Worm (Caenorhabditis elegans) whole organism, L1 larva: ENCODE data around the gene twk-4.

Experiments used
- alr-1 ChIP-seq: fragments of 200-800 bp; sonication (Bioruptor generic); optimal IDR thresholded peaks from 2 replicates; lab custom pipeline; 2018; ENCODE audit warnings: borderline replicate concordance, mild to moderate bottlenecking, missing genetic modification characterization, missing compliant biosample characterization
- aly-2 ChIP-seq: fragments of 150-350 bp; optimal IDR thresholded peaks from 2 replicates; lab custom pipeline; 2014; ENCODE audit warnings: missing biosample characterization, missing genetic modification characterization
- mab-9 ChIP-seq: fragments of 200-800 bp; sonication (Bioruptor generic); IDR thresholded peaks from 2 replicates; pipeline ENCODE4 v1.3.6; 2022; ENCODE audit warnings: missing genetic modification reagents, missing genetic modification characterization, missing compliant biosample characterization
- nhr-19 ChIP-seq: fragments of 200-800 bp; sonication (Bioruptor generic); conservative IDR thresholded peaks from 2 replicates; pipeline ENCODE4 v1.3.6; 2022; ENCODE audit warnings: missing genetic modification characterization, missing compliant biosample characterization
- sptf-1 ChIP-seq: fragments of 150-350 bp; optimal IDR thresholded peaks from 2 replicates; lab custom pipeline; 2014; ENCODE audit warnings: missing biosample characterization, missing genetic modification characterization
- unc-130 ChIP-seq: fragments of 150-350 bp; optimal IDR thresholded peaks from 2 replicates; lab custom pipeline; 2017; ENCODE audit warnings: missing biosample characterization, missing genetic modification characterization, inconsistent platforms
- unc-62 ChIP-seq: fragments of 150-350 bp; optimal IDR thresholded peaks from 2 replicates; lab custom pipeline; 2014; ENCODE audit warnings: missing biosample characterization, missing genetic modification reagents, missing genetic modification characterization

DNA sequence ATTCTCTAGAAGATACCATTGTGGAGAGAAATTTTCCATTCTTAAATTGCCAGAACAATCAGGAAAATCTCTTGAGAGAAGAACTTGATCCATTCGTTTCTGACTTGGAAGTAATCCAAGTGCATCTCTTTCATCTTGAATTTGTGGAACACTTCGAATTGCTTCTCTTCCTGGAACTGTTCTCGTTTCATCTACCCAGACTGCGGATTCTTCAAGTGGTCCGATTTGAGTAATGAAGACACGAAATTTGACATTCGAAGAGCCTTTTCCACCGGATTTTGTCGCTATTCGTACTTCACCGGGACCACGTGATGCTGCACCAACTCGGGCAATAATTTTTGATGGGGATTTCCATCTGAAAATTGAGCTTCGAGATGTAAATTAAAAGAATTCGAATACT lies 17.6 kb downstream of the twk-4 start:
- TF ChIP-seq aly-2 (tag; lab: Kevin White, UChicago) (no peak), sptf-1 (tag; lab: Kevin White, UChicago) (no peak), alr-1 (tag; lab: Kevin White, UChicago) (no peak), nhr-19 (GFP tag; lab: Robert Waterston, UW) (no peak), unc-130 (tag; lab: Kevin White, UChicago) (no peak), unc-62 (GFP tag; lab: Kevin White, UChicago) (no peak), mab-9 (GFP tag; lab: Robert Waterston, UW) (no peak)
